Comparison of ENCODE assay signal across 4 fruit fly cellular contexts in the genomic region with DNA sequence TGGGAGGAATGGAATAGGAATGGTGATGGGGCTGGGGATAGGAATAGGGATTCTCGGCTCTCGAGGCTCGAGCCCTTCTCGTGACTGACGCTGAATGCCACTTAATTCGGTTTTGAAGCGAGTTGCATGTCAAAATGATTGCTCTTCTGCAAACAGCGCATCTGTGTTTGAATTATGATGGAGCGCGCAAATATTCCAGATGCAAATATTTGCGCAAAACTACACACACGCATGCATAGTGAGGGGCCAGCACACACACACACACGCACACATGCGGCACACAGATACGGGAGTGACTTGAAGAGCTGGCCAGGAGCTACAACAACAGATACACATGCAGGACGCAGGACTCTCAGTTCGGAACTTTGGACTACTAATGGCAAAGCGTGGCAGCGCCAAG.
TF ChIP-seq lines count a peak whose summit lies in the region.

No protein-coding gene starts in this region.

- no peak for TF ChIP-seq CTCF in whole organism, embryonic (GFP tag; optimal IDR thresholded peaks at IDR 0.05; lab: Kevin White, UChicago)

TF ChIP-seq in whole organism, adult, 20 proteins besides CTCF, POLR2A, EP300 and RAD21:
- no peak for TF ChIP-seq Hr96 (GFP tag; optimal IDR thresholded peaks at IDR 0.05; lab: Kevin White, UChicago)
- peak; percentile 35 for TF ChIP-seq CG7101 (tag; optimal IDR thresholded peaks at IDR 0.05; lab: Kevin White, UChicago)
- TF ChIP-seq kay (GFP tag; lab: Kevin White, UChicago; ENCODE audit: borderline replicate concordance), result no peak
- TF ChIP-seq pad (GFP tag; optimal IDR thresholded peaks at IDR 0.05; lab: Kevin White, UChicago), result no peak
- TF ChIP-seq CG33017 (tag; optimal IDR thresholded peaks at IDR 0.05; lab: Kevin White, UChicago), result no peak
- no peak for TF ChIP-seq CG14711 (tag; optimal IDR thresholded peaks at IDR 0.05; lab: Kevin White, UChicago)
- TF ChIP-seq CG7045 (GFP tag; optimal IDR thresholded peaks at IDR 0.05; lab: Kevin White, UChicago), result peak; percentile 31
- TF ChIP-seq Crg-1 (GFP tag; optimal IDR thresholded peaks at IDR 0.05; lab: Kevin White, UChicago), result no peak
- TF ChIP-seq CG5204 (GFP tag; optimal IDR thresholded peaks at IDR 0.05; lab: Kevin White, UChicago), result no peak
- no peak for TF ChIP-seq cic (GFP tag; optimal IDR thresholded peaks at IDR 0.05; lab: Kevin White, UChicago)
- TF ChIP-seq CG12768 (GFP tag; optimal IDR thresholded peaks at IDR 0.05; lab: Kevin White, UChicago), result peak; percentile 10
- no peak for TF ChIP-seq cnc (optimal IDR thresholded peaks at IDR 0.05; lab: Kevin White, UChicago)
- no peak for TF ChIP-seq Mnt (GFP tag; optimal IDR thresholded peaks at IDR 0.05; lab: Kevin White, UChicago)
- TF ChIP-seq bab1 (GFP tag; optimal IDR thresholded peaks at IDR 0.05; lab: Kevin White, UChicago), result no peak
- no peak for TF ChIP-seq tj (GFP tag; optimal IDR thresholded peaks at IDR 0.05; lab: Kevin White, UChicago)
- TF ChIP-seq Clk (GFP tag; optimal IDR thresholded peaks at IDR 0.05; lab: Kevin White, UChicago), result no peak
- no peak for TF ChIP-seq ovo (GFP tag; optimal IDR thresholded peaks at IDR 0.05; lab: Kevin White, UChicago)

TF ChIP-seq in whole organism, embryonic, 481 proteins besides CTCF, POLR2A, EP300 and RAD21:
- TF ChIP-seq so (GFP tag; IDR thresholded peaks at IDR 0.05; lab: Robert Waterston, UW) (no peak), Drgx (GFP tag; IDR thresholded peaks at IDR 0.05; lab: Robert Waterston, UW) (peak; percentile 24; the same call in 1 of the 2 replicates), zfh1 (GFP tag; IDR thresholded peaks at IDR 0.05; lab: Robert Waterston, UW) (0 out of 3 replicates have a peak, but pooled peaks have one; percentile 31), CG9932 (GFP tag; IDR thresholded peaks at IDR 0.05; lab: Robert Waterston, UW) (no peak), D (optimal IDR thresholded peaks at IDR 0.05; lab: Kevin White, UChicago) (no peak), D (GFP tag; optimal IDR thresholded peaks at IDR 0.05; lab: Kevin White, UChicago) (no peak), Hand (GFP tag; optimal IDR thresholded peaks at IDR 0.05; lab: Kevin White, UChicago) (no peak), Xrp1 (GFP tag; IDR thresholded peaks at IDR 0.05; lab: Robert Waterston, UW) (0 out of 2 replicates have a peak, but pooled peaks have one; percentile 16), ATbp (GFP tag; optimal IDR thresholded peaks at IDR 0.05; lab: Kevin White, UChicago) (peak; percentile 14), CG12104 (GFP tag; optimal IDR thresholded peaks at IDR 0.05; lab: Kevin White, UChicago) (no peak), fd64A (GFP tag; optimal IDR thresholded peaks at IDR 0.05; lab: Kevin White, UChicago) (peak; percentile 3), CG1603 (tag; optimal IDR thresholded peaks at IDR 0.05; lab: Kevin White, UChicago) (peak; percentile 24), sens (GFP tag; lab: Kevin White, UChicago) (peak; percentile 46), CG6689 (GFP tag; IDR thresholded peaks at IDR 0.05; lab: Robert Waterston, UW) (0 out of 2 replicates have a peak, but pooled peaks have one; percentile 10), Med (GFP tag; lab: Kevin White, UChicago) (peak; percentile 66), CG10431 (GFP tag; optimal IDR thresholded peaks at IDR 0.05; lab: Kevin White, UChicago) (no peak), ci (GFP tag; IDR thresholded peaks at IDR 0.05; lab: Robert Waterston, UW) (0 out of 3 replicates have a peak, but pooled peaks have one; percentile 28), Ets65A (GFP tag; lab: Kevin White, UChicago) (peak; percentile 54), Sox102F (GFP tag; optimal IDR thresholded peaks at IDR 0.05; lab: Kevin White, UChicago) (peak; percentile 16), CG2875 (GFP tag; optimal IDR thresholded peaks at IDR 0.05; lab: Kevin White, UChicago) (peak; percentile 14)
TF ChIP-seq in whole organism, embryonic: peak in this region for 13.

TF ChIP-seq in whole organism, prepupa, 60 proteins besides CTCF, POLR2A, EP300 and RAD21:
- TF ChIP-seq eg (GFP tag; IDR thresholded peaks at IDR 0.05; lab: Robert Waterston, UW), result no peak
- peak in 1 of 2 experiments; percentile 2 for TF ChIP-seq ss (GFP tag; optimal IDR thresholded peaks at IDR 0.05; lab: Kevin White, UChicago)
- TF ChIP-seq Lpt (GFP tag; optimal IDR thresholded peaks at IDR 0.05; lab: Kevin White, UChicago), result no peak
- peak; percentile 45 for TF ChIP-seq Eip78C (GFP tag; lab: Kevin White, UChicago)
- TF ChIP-seq CG6163 (GFP tag; IDR thresholded peaks at IDR 0.05; lab: Robert Waterston, UW), result no peak
- TF ChIP-seq Ets96B (tag; optimal IDR thresholded peaks at IDR 0.05; lab: Kevin White, UChicago), result no peak
- TF ChIP-seq CG10631 (GFP tag; optimal IDR thresholded peaks at IDR 0.05; lab: Kevin White, UChicago), result no peak
- TF ChIP-seq CG3919 (GFP tag; optimal IDR thresholded peaks at IDR 0.05; lab: Kevin White, UChicago), result peak; percentile 9
- no peak for TF ChIP-seq Eip75B (GFP tag; optimal IDR thresholded peaks at IDR 0.05; lab: Kevin White, UChicago)
- peak; percentile 65 for TF ChIP-seq fkh (GFP tag; optimal IDR thresholded peaks at IDR 0.05; lab: Kevin White, UChicago)

TF ChIP-seq in whole organism, wandering third instar larva, 38 proteins besides CTCF, POLR2A, EP300 and RAD21:
- TF ChIP-seq foxo (GFP tag; optimal IDR thresholded peaks at IDR 0.05; lab: Kevin White, UChicago) (peak in 1 of 2 experiments; percentile 11), Vsx2 (GFP tag; optimal IDR thresholded peaks at IDR 0.05; lab: Kevin White, UChicago; ENCODE audit: partially characterized antibody) (no peak), Myc (optimal IDR thresholded peaks at IDR 0.05; lab: Kevin White, UChicago) (no peak), h (GFP tag; optimal IDR thresholded peaks at IDR 0.05; lab: Kevin White, UChicago) (peak; percentile 66), rgr (GFP tag; optimal IDR thresholded peaks at IDR 0.05; lab: Kevin White, UChicago) (peak; percentile 32)
